Worm (Caenorhabditis elegans) whole organism, L4 larva: ENCODE results near the gene eral-1.

Experiments used
- F10B5.3 ChIP-seq: sonication (generic microtip); optimal IDR thresholded peaks from 2 replicates; lab custom pipeline; 2016; ENCODE audit warnings: mild to moderate bottlenecking, missing genetic modification characterization, missing compliant biosample characterization
- Y105C5A.15 ChIP-seq: fragments of 200-800 bp; sonication (Bioruptor generic); IDR thresholded peaks from 2 replicates; pipeline ENCODE4 v1.3.6; 2022; ENCODE audit warnings: missing genetic modification characterization, missing compliant biosample characterization
- ZK337.2 ChIP-seq: fragments of 200-800 bp; sonication (Bioruptor generic); IDR thresholded peaks from 2 replicates; pipeline ENCODE4 v1.3.6; 2022; ENCODE audit warnings: missing genetic modification reagents, missing genetic modification characterization, missing compliant biosample characterization
- aha-1 ChIP-seq: fragments of 150-350 bp; peaks from one replicate; lab custom pipeline; 2014; ENCODE audit warnings: missing biosample characterization, missing genetic modification characterization
- arid-1 ChIP-seq: fragments of 200-800 bp; sonication (Bioruptor generic); conservative IDR thresholded peaks from 2 replicates; pipeline ENCODE4 v1.3.6; 2022; ENCODE audit warnings: missing genetic modification reagents, missing genetic modification characterization, missing compliant biosample characterization
- attf-4 ChIP-seq: sonication (generic microtip); optimal IDR thresholded peaks from 3 replicates; lab custom pipeline; 2017; ENCODE audit warnings: missing biosample characterization, missing genetic modification characterization
- ceh-20 ChIP-seq: fragments of 200-800 bp; sonication (Bioruptor generic); IDR thresholded peaks from 2 replicates; pipeline ENCODE4 v1.3.6; 2022; ENCODE audit warnings: missing genetic modification reagents, missing genetic modification characterization, missing compliant biosample characterization
- ceh-32 ChIP-seq: sonication (generic microtip); optimal IDR thresholded peaks from 2 replicates; lab custom pipeline; 2016; ENCODE audit warnings: mild to moderate bottlenecking, missing genetic modification characterization, missing compliant biosample characterization; ENCODE audit not compliant: poor library complexity
- ces-1 ChIP-seq: fragments of 150-350 bp; sonication (generic microtip); optimal IDR thresholded peaks from 4 replicates; lab custom pipeline; 2014; ENCODE audit warnings: missing biosample characterization, missing genetic modification reagents, missing genetic modification characterization
- cey-2 ChIP-seq: sonication (generic microtip); optimal IDR thresholded peaks from 3 replicates; lab custom pipeline; 2017; ENCODE audit warnings: missing genetic modification characterization, mild to moderate bottlenecking, missing compliant biosample characterization, antibody characterized with exemption, borderline replicate concordance; ENCODE audit not compliant: insufficient read depth
- daf-16 ChIP-seq, 3 experiments: sonication (generic microtip); optimal IDR thresholded peaks; 2 replicates each; lab custom pipeline; 2016 to 2017; ENCODE audit warnings: missing genetic modification characterization in 3 of 3, missing genetic modification reagents in 3 of 3, mild to moderate bottlenecking in 2 of 3, missing compliant biosample characterization in 2 of 3, missing biosample characterization in 1 of 3, moderate library complexity in 1 of 3
- daf-8 ChIP-seq: fragments of 200-800 bp; sonication (Bioruptor generic); IDR thresholded peaks from 2 replicates; pipeline ENCODE4 v1.3.6; 2022; ENCODE audit warnings: missing genetic modification characterization, missing compliant biosample characterization
- dve-1 ChIP-seq: sonication (generic microtip); optimal IDR thresholded peaks from 2 replicates; lab custom pipeline; 2017; ENCODE audit warnings: antibody characterized with exemption, mild to moderate bottlenecking, missing genetic modification characterization, missing compliant biosample characterization; ENCODE audit not compliant: insufficient read depth
- egl-43 ChIP-seq: fragments of 200-800 bp; sonication (Bioruptor generic); IDR thresholded peaks from 2 replicates; pipeline ENCODE4 v1.3.6; 2022; ENCODE audit warnings: missing genetic modification reagents, missing genetic modification characterization, missing compliant biosample characterization
- fos-1 ChIP-seq: fragments of 150-350 bp; optimal IDR thresholded peaks from 2 replicates; lab custom pipeline; 2014; ENCODE audit warnings: missing biosample characterization, missing genetic modification characterization
- hlh-30 ChIP-seq: sonication (generic microtip); optimal IDR thresholded peaks from 2 replicates; lab custom pipeline; 2017; ENCODE audit warnings: antibody characterized with exemption, mild to moderate bottlenecking, missing genetic modification characterization, missing compliant biosample characterization; ENCODE audit not compliant: insufficient read depth
- hmg-1.1 ChIP-seq: fragments of 200-800 bp; sonication (Bioruptor generic); IDR thresholded peaks from 2 replicates; pipeline ENCODE4 v1.3.6; 2022; ENCODE audit warnings: missing genetic modification reagents, missing genetic modification characterization, missing compliant biosample characterization
- jun-1 ChIP-seq: fragments of 150-350 bp; optimal IDR thresholded peaks from 2 replicates; lab custom pipeline; 2014; ENCODE audit warnings: missing biosample characterization, missing genetic modification reagents, missing genetic modification characterization
- lin-1 ChIP-seq: fragments of 200-800 bp; sonication (Bioruptor generic); IDR thresholded peaks from 2 replicates; pipeline ENCODE4 v1.3.6; 2022; ENCODE audit warnings: missing genetic modification reagents, missing genetic modification characterization, missing compliant biosample characterization
- mdl-1 ChIP-seq, 2 experiments: fragments of 150-350 bp in 1 of 2; sonication (generic microtip) in 1 of 2; optimal IDR thresholded peaks; 2 replicates each; lab custom pipeline; 2014 to 2017; ENCODE audit warnings: missing biosample characterization in 2 of 2, missing genetic modification characterization in 2 of 2
- mes-2 ChIP-seq: sonication (generic microtip); optimal IDR thresholded peaks from 2 replicates; lab custom pipeline; 2016; ENCODE audit warnings: missing genotype, mild to moderate bottlenecking, missing genetic modification characterization, missing compliant biosample characterization; ENCODE audit not compliant: poor library complexity, severe bottlenecking
- nhr-111 ChIP-seq: fragments of 200-800 bp; sonication (Bioruptor generic); optimal IDR thresholded peaks from 2 replicates; lab custom pipeline; 2018; ENCODE audit warnings: mild to moderate bottlenecking, missing genetic modification characterization, missing compliant biosample characterization
- nhr-28 ChIP-seq: fragments of 150-350 bp; optimal IDR thresholded peaks from 2 replicates; lab custom pipeline; 2014; ENCODE audit warnings: missing biosample characterization, missing genetic modification characterization
- rbr-2 ChIP-seq: sonication (generic microtip); optimal IDR thresholded peaks from 2 replicates; lab custom pipeline; 2016; ENCODE audit warnings: missing genotype, missing genetic modification characterization, missing compliant biosample characterization
- spr-1 ChIP-seq: sonication (generic microtip); optimal IDR thresholded peaks from 2 replicates; lab custom pipeline; 2016; ENCODE audit warnings: mild to moderate bottlenecking, missing genetic modification characterization, missing compliant biosample characterization
- unc-130 ChIP-seq: sonication (generic microtip); optimal IDR thresholded peaks from 2 replicates; lab custom pipeline; 2016; ENCODE audit warnings: missing genetic modification reagents, missing genetic modification characterization, missing compliant biosample characterization
- unc-39 ChIP-seq: sonication (generic microtip); optimal IDR thresholded peaks from 2 replicates; lab custom pipeline; 2017; ENCODE audit warnings: missing biosample characterization, missing genetic modification characterization
- unc-62 ChIP-seq, 3 experiments: fragments of 150-350 bp in 1 of 3; sonication (generic microtip); optimal IDR thresholded peaks in 2 of 3; peaks in 1 of 3; 1 replicate in 1 of 3; 2 replicates in 2 of 3; lab custom pipeline; 2014 to 2017; ENCODE audit warnings: missing biosample characterization in 3 of 3, missing genetic modification characterization in 3 of 3, missing genetic modification reagents in 3 of 3, missing genotype in 1 of 3
- zfp-3 ChIP-seq: fragments of 200-800 bp; sonication (Bioruptor generic); conservative IDR thresholded peaks from 2 replicates; pipeline ENCODE4 v1.3.6; 2022; ENCODE audit warnings: missing genetic modification reagents, missing genetic modification characterization, missing compliant biosample characterization
- zip-2 ChIP-seq: fragments of 150-350 bp; optimal IDR thresholded peaks from 2 replicates; lab custom pipeline; 2014; ENCODE audit warnings: missing biosample characterization, missing genetic modification characterization

eral-1 gene

DNA sequence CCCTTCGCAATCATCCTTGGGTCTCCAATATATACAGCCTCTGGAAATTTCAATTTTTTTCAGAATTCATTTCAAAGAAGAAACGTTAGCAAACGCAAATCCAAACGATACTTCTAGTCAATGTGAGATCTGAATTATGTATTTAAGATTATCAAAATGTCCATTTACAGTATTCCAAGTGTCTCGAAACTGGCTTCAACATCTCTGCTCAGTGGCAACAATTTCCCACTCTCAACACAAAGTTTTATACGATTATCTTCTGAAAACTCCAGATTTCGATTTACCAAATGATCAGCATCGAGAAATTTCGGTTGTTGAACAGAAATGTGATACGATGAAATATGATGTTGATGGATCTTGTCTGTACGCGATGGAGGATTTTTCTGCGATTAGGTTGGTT lies 33.0 kb downstream of the eral-1 start:
- TF ChIP-seq spr-1 (tag; lab: Kevin White, UChicago) (no peak), ces-1 (no peak), zfp-3 (GFP tag; lab: Robert Waterston, UW) (no peak), unc-62 (GFP tag; optimal IDR thresholded peaks at IDR 0.05 in 1 of 2; lab: Kevin White, UChicago) (peak in 1 of 2 experiments; percentile 69), unc-62 (tag; optimal IDR thresholded peaks at IDR 0.05; lab: Kevin White, UChicago) (no peak), aha-1 (tag; lab: Kevin White, UChicago) (peak; percentile 91)
- TF ChIP-seq, all 104 proteins: peak for 2

DNA sequence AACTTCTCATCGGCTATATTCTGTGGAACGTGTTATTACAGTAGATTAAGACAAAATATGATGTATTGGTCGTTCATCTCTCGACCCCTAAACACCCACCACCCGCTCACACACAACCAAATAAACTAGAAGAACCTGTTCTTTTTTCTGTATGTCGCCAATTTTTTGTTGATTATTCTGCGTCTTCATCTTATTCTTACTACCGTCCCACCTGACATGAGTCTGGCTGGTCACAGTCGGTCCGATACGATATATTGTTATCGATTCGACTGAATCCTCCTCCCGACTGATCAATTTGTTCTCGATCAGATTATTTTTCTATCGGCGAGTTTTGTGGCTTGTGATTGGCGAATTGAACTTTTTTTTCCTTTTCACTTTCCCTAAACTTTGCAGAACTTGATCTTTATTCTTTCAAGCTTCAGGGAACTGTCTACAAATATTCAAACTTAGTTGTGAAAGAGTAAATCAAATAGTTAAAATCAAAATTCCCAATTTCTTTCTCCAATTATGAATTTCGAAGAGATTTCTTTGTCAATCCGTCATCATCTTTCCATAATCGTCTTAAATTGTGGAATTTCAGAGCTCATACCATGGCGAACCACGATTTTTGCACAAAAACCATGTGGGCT lies 34.5 kb downstream of the eral-1 start, which contains the start of gene F35H8.2:
TSS of gene F35H8.2 (plus strand) at position 579 of the 629 bp plus-strand sequence.
- TF ChIP-seq egl-43 (GFP tag; lab: Robert Waterston, UW) (no peak), mdl-1 (tag; optimal IDR thresholded peaks at IDR 0.05; lab: Kevin White, UChicago) (peak in 1 of 2 experiments; percentile 40), nhr-28 (tag; lab: Kevin White, UChicago) (peak; percentile 55), arid-1 (no peak), mes-2 (tag; lab: Kevin White, UChicago) (no peak), nhr-111 (no peak), F10B5.3 (no peak), hlh-30 (tag; lab: Kevin White, UChicago) (peak; percentile 67), rbr-2 (tag; lab: Kevin White, UChicago) (no peak), ZK337.2 (GFP tag; lab: Robert Waterston, UW) (no peak), unc-39 (tag; lab: Kevin White, UChicago) (no peak), aha-1 (tag; lab: Kevin White, UChicago) (peak; percentile 35)

DNA sequence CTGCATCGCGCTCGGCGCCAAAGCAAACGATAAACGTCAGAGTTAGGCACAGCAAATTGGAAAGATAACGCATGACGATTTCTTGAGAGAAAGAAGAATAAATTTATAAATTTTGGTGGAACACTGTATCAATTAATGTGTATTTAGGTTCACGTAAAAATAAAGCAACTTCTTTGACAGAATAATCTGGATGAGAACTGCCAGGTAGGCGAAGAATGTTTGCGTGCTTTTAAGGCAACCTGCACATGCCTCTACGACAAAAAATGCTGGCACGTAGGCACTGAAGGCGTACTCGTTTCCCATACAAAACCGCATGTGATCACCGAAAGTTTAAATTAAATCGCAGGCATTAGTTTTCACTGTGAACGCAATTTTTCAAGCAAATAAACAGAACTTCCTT lies 36.4 kb downstream of the eral-1 start, which contains the start of gene F35H8.1:
TSS of gene F35H8.1 (minus strand) at position 101 of the 400 bp plus-strand sequence.
- no peak for TF ChIP-seq zip-2 (tag; lab: Kevin White, UChicago)
- no peak for TF ChIP-seq ceh-20 (GFP tag; lab: Robert Waterston, UW)
- peak in 1 of 2 experiments; percentile 12 for TF ChIP-seq unc-62 (GFP tag; optimal IDR thresholded peaks at IDR 0.05 in 1 of 2; lab: Kevin White, UChicago)
- TF ChIP-seq unc-62 (tag; optimal IDR thresholded peaks at IDR 0.05; lab: Kevin White, UChicago): no peak

DNA sequence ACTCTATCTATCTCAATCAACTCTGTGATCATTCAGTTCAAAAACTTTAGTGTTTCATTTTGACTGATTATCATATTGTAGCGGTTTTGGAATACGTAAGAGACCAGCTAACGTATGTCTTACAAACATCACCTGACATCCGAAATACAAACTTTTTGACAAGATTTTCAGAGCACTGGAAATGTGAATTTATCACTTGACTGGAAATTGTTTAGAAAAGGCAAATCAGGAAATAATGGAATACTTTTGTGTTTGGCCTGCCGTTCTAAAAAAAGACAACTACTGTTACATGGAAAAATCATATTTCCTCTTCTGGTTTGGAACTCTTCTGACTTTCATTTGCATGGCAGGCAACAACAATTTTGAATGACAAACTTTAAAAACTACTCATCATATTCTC lies 38.0 kb downstream of the eral-1 start, which contains the start of gene F35H8.12:
TSS of gene F35H8.12 (plus strand) at position 301 of the 400 bp plus-strand sequence.
- TF ChIP-seq ces-1: no peak
- TF ChIP-seq daf-16 (GFP tag; optimal IDR thresholded peaks at IDR 0.05; lab: Kevin White, UChicago): no peak
- TF ChIP-seq daf-16 (tag; optimal IDR thresholded peaks at IDR 0.05; lab: Kevin White, UChicago): no peak
- TF ChIP-seq unc-39 (tag; lab: Kevin White, UChicago): no peak
- no peak for TF ChIP-seq dve-1 (tag; lab: Kevin White, UChicago)
- TF ChIP-seq Y105C5A.15 (GFP tag; lab: Robert Waterston, UW): no peak
- no peak for TF ChIP-seq ceh-32 (tag; lab: Kevin White, UChicago)
- TF ChIP-seq daf-8 (GFP tag; lab: Robert Waterston, UW): no peak
- TF ChIP-seq jun-1 (tag; lab: Kevin White, UChicago): no peak
- TF ChIP-seq hmg-1.1 (GFP tag; lab: Robert Waterston, UW): no peak
- no peak for TF ChIP-seq attf-4 (tag; lab: Kevin White, UChicago)
- TF ChIP-seq cey-2 (tag; lab: Kevin White, UChicago): no peak
- no peak for TF ChIP-seq unc-130 (GFP tag; lab: Kevin White, UChicago)
- TF ChIP-seq nhr-28 (tag; lab: Kevin White, UChicago): no peak
- no peak for TF ChIP-seq fos-1 (tag; lab: Kevin White, UChicago)
- no peak for TF ChIP-seq lin-1 (GFP tag; lab: Robert Waterston, UW)
